Fruit fly (Drosophila melanogaster) whole organism: ENCODE measurements around the gene Mcr.

Experiments
- CG8478 ChIP-seq: fragments of >200 bp; optimal IDR thresholded peaks from 2 replicates; lab custom pipeline; 2018; ENCODE audit warnings: inconsistent platforms
- Dll ChIP-seq: fragments of >200 bp; optimal IDR thresholded peaks from 2 replicates; lab custom pipeline; 2017
- EcR ChIP-seq, 2 experiments: fragments of >200 bp; optimal IDR thresholded peaks; 2 replicates each; lab custom pipeline; 2017; ENCODE audit warnings: missing biosample characterization in 2 of 2, missing genetic modification characterization in 2 of 2, missing genetic modification reagents in 2 of 2
- pan ChIP-seq: fragments of >200 bp; optimal IDR thresholded peaks from 2 replicates; lab custom pipeline; 2017
- psq ChIP-seq: fragments of >200 bp; optimal IDR thresholded peaks from 2 replicates; lab custom pipeline; 2017
- usp ChIP-seq: fragments of >200 bp; optimal IDR thresholded peaks from 2 replicates; lab custom pipeline; 2017; ENCODE audit warnings: missing biosample characterization, missing genetic modification characterization, mixed read lengths

- no peak for TF ChIP-seq usp (GFP tag; lab: Kevin White, UChicago)
- no peak for TF ChIP-seq psq
- no peak for TF ChIP-seq pan (lab: Kevin White, UChicago)
- no peak for TF ChIP-seq EcR (GFP tag; optimal IDR thresholded peaks at IDR 0.05; lab: Kevin White, UChicago)
- TF ChIP-seq CG8478 (lab: Kevin White, UChicago), result no peak
- TF ChIP-seq Dll (lab: Kevin White, UChicago), result no peak
These were observed 10.6 kb upstream of the Mcr start for dm6 chr2L:8093182-8093941.
